Fruit fly (Drosophila melanogaster) whole organism, embryonic: ENCODE results near the gene GILT3.

Experiments
- Ada2b ChIP-seq: fragments of 200-800 bp; sonication (Bioruptor generic); IDR thresholded peaks from 2 replicates; pipeline ENCODE4 v1.3.6; 2022; ENCODE audit warnings: missing biosample characterization, missing genetic modification characterization
- Blimp-1 ChIP-seq: fragments of 200-800 bp; sonication (Bioruptor generic); optimal IDR thresholded peaks from 3 replicates; lab custom pipeline; 2018; ENCODE audit warnings: missing biosample characterization, missing genetic modification characterization, mild to moderate bottlenecking, moderate library complexity, missing genetic modification reagents
- CG10274 ChIP-seq: fragments of 200-800 bp; sonication (Bioruptor generic); optimal IDR thresholded peaks from 3 replicates; lab custom pipeline; 2017; ENCODE audit warnings: missing biosample characterization, mild to moderate bottlenecking, missing genetic modification characterization
- CG12104 ChIP-seq: fragments of 200-800 bp; sonication (Bioruptor generic); optimal IDR thresholded peaks from 3 replicates; lab custom pipeline; 2016; ENCODE audit warnings: missing biosample characterization, missing genetic modification characterization
- CG12942 ChIP-seq: fragments of 200-800 bp; sonication (Bioruptor generic); optimal IDR thresholded peaks from 3 replicates; lab custom pipeline; 2016; ENCODE audit warnings: missing biosample characterization, missing genetic modification characterization
- CG15073 ChIP-seq: fragments of 200-800 bp; sonication (Bioruptor generic); optimal IDR thresholded peaks from 2 replicates; lab custom pipeline; 2016; ENCODE audit warnings: missing biosample characterization, missing genetic modification characterization
- CG15269 ChIP-seq: fragments of 200-800 bp; sonication (Bioruptor generic); optimal IDR thresholded peaks from 2 replicates; lab custom pipeline; 2018; ENCODE audit warnings: missing biosample characterization, mild to moderate bottlenecking, missing genetic modification characterization, moderate library complexity
- CG15514 ChIP-seq: fragments of 200-800 bp; sonication (Bioruptor generic); optimal IDR thresholded peaks from 3 replicates; lab custom pipeline; 2017; ENCODE audit warnings: missing biosample characterization, missing genetic modification characterization, mild to moderate bottlenecking, moderate library complexity, missing genetic modification reagents
- CG15696 ChIP-seq: fragments of 200-800 bp; sonication (Bioruptor generic); optimal IDR thresholded peaks from 2 replicates; lab custom pipeline; 2019; ENCODE audit warnings: missing biosample characterization, mild to moderate bottlenecking, missing genetic modification characterization, moderate library complexity
- CG1603 ChIP-seq: fragments of 200-800 bp; sonication (Bioruptor generic); optimal IDR thresholded peaks from 2 replicates; lab custom pipeline; 2019; ENCODE audit warnings: missing biosample characterization, mild to moderate bottlenecking, missing genetic modification characterization, moderate library complexity
- CG4404 ChIP-seq: fragments of 200-800 bp; sonication (Bioruptor generic); IDR thresholded peaks from 2 replicates; pipeline ENCODE4 v1.3.6; 2022; ENCODE audit warnings: missing biosample characterization, missing genetic modification characterization
- CG4820 ChIP-seq: fragments of 200-800 bp; sonication (Bioruptor generic); optimal IDR thresholded peaks from 3 replicates; lab custom pipeline; 2016; ENCODE audit warnings: missing biosample characterization, missing genetic modification characterization
- CG6272 ChIP-seq: fragments of 200-800 bp; sonication (Bioruptor generic); IDR thresholded peaks from 2 replicates; pipeline ENCODE4 v1.3.6; 2022; ENCODE audit warnings: missing biosample characterization, missing genetic modification characterization
- CG6854 ChIP-seq: fragments of 200-800 bp; sonication (Bioruptor generic); optimal IDR thresholded peaks from 3 replicates; lab custom pipeline; 2017; ENCODE audit warnings: missing biosample characterization, mild to moderate bottlenecking, missing genetic modification characterization
- CG8290 ChIP-seq, 3 experiments: fragments of 200-800 bp; sonication (Bioruptor generic); optimal IDR thresholded peaks; 2 replicates each; lab custom pipeline; 2016 to 2019; ENCODE audit warnings: missing biosample characterization in 3 of 3, missing genetic modification characterization in 3 of 3, mild to moderate bottlenecking in 2 of 3, moderate library complexity in 1 of 3
- CG9817 ChIP-seq: fragments of 200-800 bp; sonication (Bioruptor generic); optimal IDR thresholded peaks from 2 replicates; lab custom pipeline; 2018; ENCODE audit warnings: missing biosample characterization, mild to moderate bottlenecking, missing genetic modification characterization, moderate library complexity
- CkIIα-i1 ChIP-seq: fragments of 200-800 bp; sonication (Bioruptor generic); IDR thresholded peaks from 2 replicates; pipeline ENCODE4 v1.3.6; 2022; ENCODE audit warnings: missing biosample characterization, missing genetic modification characterization
- CoRest ChIP-seq: fragments of 200-800 bp; sonication (Bioruptor generic); optimal IDR thresholded peaks from 3 replicates; lab custom pipeline; 2018; ENCODE audit warnings: missing biosample characterization, mild to moderate bottlenecking, missing genetic modification characterization, moderate library complexity
- Dad ChIP-seq: fragments of 200-800 bp; sonication (Bioruptor generic); optimal IDR thresholded peaks from 3 replicates; lab custom pipeline; 2016; ENCODE audit warnings: missing biosample characterization, missing genetic modification characterization
- Deaf1 ChIP-seq: fragments of 200-800 bp; optimal IDR thresholded peaks from 3 replicates; lab custom pipeline; 2019; ENCODE audit warnings: missing biosample characterization, mild to moderate bottlenecking, missing genetic modification characterization, moderate library complexity
- Dfd ChIP-seq, 2 experiments: fragments of >200 bp; optimal IDR thresholded peaks; 2 replicates each; lab custom pipeline; 2017; ENCODE audit warnings: missing biosample characterization in 2 of 2, missing genetic modification characterization in 2 of 2
- Doc2 ChIP-seq: fragments of 200-800 bp; sonication (Bioruptor generic); IDR thresholded peaks from 2 replicates; pipeline ENCODE4 v1.3.6; 2022; ENCODE audit warnings: missing biosample characterization, missing genetic modification characterization
- E2f1 ChIP-seq: fragments of 200-800 bp; sonication (Bioruptor generic); IDR thresholded peaks from 2 replicates; pipeline ENCODE4 v1.3.6; 2022; ENCODE audit warnings: missing biosample characterization, missing genetic modification characterization
- ERR ChIP-seq: fragments of 200-800 bp; sonication (Bioruptor generic); optimal IDR thresholded peaks from 2 replicates; lab custom pipeline; 2016; ENCODE audit warnings: missing biosample characterization, missing genetic modification characterization
- Fer1 ChIP-seq: fragments of 200-800 bp; sonication (Bioruptor generic); optimal IDR thresholded peaks from 2 replicates; lab custom pipeline; 2017; ENCODE audit warnings: missing biosample characterization, mild to moderate bottlenecking, missing genetic modification characterization
- Gsc ChIP-seq: fragments of 200-800 bp; sonication (Bioruptor generic); IDR thresholded peaks from 2 replicates; pipeline ENCODE4 v1.3.6; 2022; ENCODE audit warnings: missing biosample characterization, missing genetic modification characterization
- Hand ChIP-seq: fragments of 200-800 bp; sonication (Bioruptor generic); optimal IDR thresholded peaks from 2 replicates; lab custom pipeline; 2017; ENCODE audit warnings: mild to moderate bottlenecking, missing biosample characterization, missing genetic modification reagents, missing genetic modification characterization
- Hey ChIP-seq: fragments of 200-800 bp; sonication (Bioruptor generic); optimal IDR thresholded peaks from 3 replicates; lab custom pipeline; 2018; ENCODE audit warnings: missing biosample characterization, mild to moderate bottlenecking, missing genetic modification characterization
- Hmr ChIP-seq: fragments of 200-800 bp; sonication (Bioruptor generic); optimal IDR thresholded peaks from 3 replicates; lab custom pipeline; 2017; ENCODE audit warnings: mild to moderate bottlenecking, missing biosample characterization, missing genetic modification reagents, missing genetic modification characterization
- Mad ChIP-seq: fragments of 200-800 bp; sonication (Bioruptor generic); optimal IDR thresholded peaks from 2 replicates; lab custom pipeline; 2016; ENCODE audit warnings: missing biosample characterization, missing genetic modification characterization
- Med ChIP-seq: fragments of 200-800 bp; sonication (Bioruptor generic); peaks from one replicate; lab custom pipeline; 2016; ENCODE audit warnings: missing biosample characterization, missing genetic modification characterization, mild to moderate bottlenecking, inconsistent platforms, moderate library complexity
- Mes4 ChIP-seq: fragments of 200-800 bp; sonication (Bioruptor generic); optimal IDR thresholded peaks from 2 replicates; lab custom pipeline; 2016; ENCODE audit warnings: missing biosample characterization, missing genetic modification characterization
- Sox100B ChIP-seq: fragments of 200-800 bp; sonication (Bioruptor generic); optimal IDR thresholded peaks from 3 replicates; lab custom pipeline; 2018; ENCODE audit warnings: missing biosample characterization, mild to moderate bottlenecking, missing genetic modification characterization
- Taf1 ChIP-seq: fragments of 200-800 bp; sonication (Bioruptor generic); IDR thresholded peaks from 2 replicates; pipeline ENCODE4 v1.3.6; 2022; ENCODE audit warnings: missing biosample characterization, missing genetic modification characterization
- Xbp1 ChIP-seq: fragments of 200-800 bp; sonication (Bioruptor generic); optimal IDR thresholded peaks from 3 replicates; lab custom pipeline; 2016; ENCODE audit warnings: missing biosample characterization, mild to moderate bottlenecking, missing genetic modification characterization
- Xrp1 ChIP-seq: fragments of 200-800 bp; sonication (Bioruptor generic); IDR thresholded peaks from 2 replicates; pipeline ENCODE4 v1.3.6; 2022; ENCODE audit warnings: missing biosample characterization, missing genetic modification characterization
- ac ChIP-seq: fragments of 200-800 bp; sonication (Bioruptor generic); optimal IDR thresholded peaks from 3 replicates; lab custom pipeline; 2017; ENCODE audit warnings: missing biosample characterization, mild to moderate bottlenecking, missing genetic modification characterization
- az2 ChIP-seq: fragments of 200-800 bp; sonication (Bioruptor generic); optimal IDR thresholded peaks from 3 replicates; lab custom pipeline; 2016; ENCODE audit warnings: missing biosample characterization, missing genetic modification characterization
- dmrt99B ChIP-seq: fragments of 200-800 bp; sonication (Bioruptor generic); optimal IDR thresholded peaks from 2 replicates; lab custom pipeline; 2018; ENCODE audit warnings: missing biosample characterization, mild to moderate bottlenecking, missing genetic modification characterization, moderate library complexity
- esg ChIP-seq: fragments of 200-800 bp; sonication (Bioruptor generic); conservative IDR thresholded peaks from 2 replicates; pipeline ENCODE4 v1.3.6; 2022; ENCODE audit warnings: missing biosample characterization, missing genetic modification characterization
- ewg ChIP-seq: fragments of 200-800 bp; sonication (Bioruptor generic); optimal IDR thresholded peaks from 3 replicates; lab custom pipeline; 2017; ENCODE audit warnings: mild to moderate bottlenecking, missing biosample characterization, missing genetic modification reagents, missing genetic modification characterization
- ftz-f1 ChIP-seq: fragments of 200-800 bp; sonication (Bioruptor generic); optimal IDR thresholded peaks from 2 replicates; lab custom pipeline; 2016; ENCODE audit warnings: missing biosample characterization, missing genetic modification characterization
- her ChIP-seq: fragments of 200-800 bp; sonication (Bioruptor generic); optimal IDR thresholded peaks from 2 replicates; lab custom pipeline; 2016; ENCODE audit warnings: missing biosample characterization, missing genetic modification characterization
- kay ChIP-seq: fragments of 200-800 bp; sonication (Bioruptor generic); optimal IDR thresholded peaks from 2 replicates; lab custom pipeline; 2016; ENCODE audit warnings: missing biosample characterization, missing genetic modification characterization
- lbe ChIP-seq: fragments of 200-800 bp; sonication (Bioruptor generic); optimal IDR thresholded peaks from 2 replicates; lab custom pipeline; 2016; ENCODE audit warnings: missing biosample characterization, mild to moderate bottlenecking, missing genetic modification characterization
- lmd ChIP-seq: fragments of 200-800 bp; sonication (Bioruptor generic); IDR thresholded peaks from 2 replicates; pipeline ENCODE4 v1.3.6; 2022; ENCODE audit warnings: missing biosample characterization, missing genetic modification characterization
- oc ChIP-seq: fragments of 200-800 bp; sonication (Bioruptor generic); optimal IDR thresholded peaks from 2 replicates; lab custom pipeline; 2018; ENCODE audit warnings: missing biosample characterization, mild to moderate bottlenecking, missing genetic modification characterization, moderate library complexity
- sim ChIP-seq: fragments of 200-800 bp; sonication (Bioruptor generic); IDR thresholded peaks from 2 replicates; pipeline ENCODE4 v1.3.6; 2022; ENCODE audit warnings: missing biosample characterization, missing genetic modification characterization
- sug ChIP-seq: fragments of 200-800 bp; optimal IDR thresholded peaks from 2 replicates; lab custom pipeline; 2019; ENCODE audit warnings: missing biosample characterization, mild to moderate bottlenecking, missing genetic modification characterization, moderate library complexity
- tio ChIP-seq: fragments of 200-800 bp; sonication (Bioruptor generic); optimal IDR thresholded peaks from 2 replicates; lab custom pipeline; 2017; ENCODE audit warnings: missing biosample characterization, missing genetic modification characterization, inconsistent platforms
- unpg ChIP-seq: fragments of 200-800 bp; sonication (Bioruptor generic); optimal IDR thresholded peaks from 3 replicates; lab custom pipeline; 2018; ENCODE audit warnings: missing biosample characterization, mild to moderate bottlenecking, missing genetic modification characterization, moderate library complexity

GILT3 gene

DNA sequence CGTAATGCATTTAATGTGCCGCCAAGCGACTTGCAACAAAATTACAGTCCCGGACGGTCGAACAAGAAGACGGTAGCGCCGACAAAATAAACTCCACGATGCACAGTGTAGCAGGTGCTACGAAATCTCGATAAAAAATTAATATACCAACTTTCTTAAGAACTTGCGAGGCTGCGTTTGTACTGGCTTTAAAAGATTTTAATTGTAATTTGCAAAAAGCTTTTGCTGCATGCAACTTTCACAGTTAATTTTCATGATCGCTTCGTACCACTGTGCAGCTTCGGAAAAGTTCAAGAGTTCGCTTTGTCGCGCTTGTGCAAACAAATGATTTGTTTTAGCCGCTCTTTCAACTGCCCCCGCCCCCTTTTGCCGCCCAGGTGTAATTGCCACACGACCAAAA lies 31.0 kb upstream of the GILT3 start (continued):
- TF ChIP-seq Deaf1 (tag; lab: Kevin White, UChicago), result peak; percentile 29
- TF ChIP-seq Blimp-1, result peak; percentile 79
- peak; percentile 44 for TF ChIP-seq CG12942
- no peak for TF ChIP-seq ac
- TF ChIP-seq Mes4 (GFP tag; lab: Kevin White, UChicago), result peak; percentile 38
- no peak for TF ChIP-seq Taf1 (GFP tag; lab: Robert Waterston, UW)
- TF ChIP-seq CG9817 (tag; lab: Kevin White, UChicago), result peak; percentile 36
- TF ChIP-seq Med (GFP tag; lab: Kevin White, UChicago), result peak; percentile 96
- TF ChIP-seq tio (GFP tag; lab: Kevin White, UChicago), result peak; percentile 56
- peak; percentile 62 for TF ChIP-seq Hmr (GFP tag; lab: Kevin White, UChicago)
- TF ChIP-seq Dad (GFP tag; lab: Kevin White, UChicago), result peak; percentile 64
- peak; percentile 51 for TF ChIP-seq Mad (GFP tag; lab: Kevin White, UChicago)
- peak; percentile 77 for TF ChIP-seq E2f1 (GFP tag; lab: Robert Waterston, UW)
- TF ChIP-seq CG15073, result no peak
- no peak for TF ChIP-seq CkIIα-i1 (GFP tag; lab: Robert Waterston, UW)
- no peak for TF ChIP-seq CG15696 (tag; lab: Kevin White, UChicago)
- TF ChIP-seq Hey (tag; lab: Kevin White, UChicago), result no peak
- peak; percentile 79 for TF ChIP-seq Xbp1 (GFP tag; lab: Kevin White, UChicago)
- peak; percentile 65 for TF ChIP-seq oc (tag; lab: Kevin White, UChicago)
- TF ChIP-seq CG6854, result no peak
- TF ChIP-seq lbe (GFP tag; lab: Kevin White, UChicago), result no peak
- peak; percentile 31 for TF ChIP-seq ERR
- TF ChIP-seq CoRest (tag; lab: Kevin White, UChicago), result peak; percentile 60
- peak; percentile 68; the same call in 1 of the 2 replicates for TF ChIP-seq Gsc (GFP tag; lab: Robert Waterston, UW)
- peak; percentile 36 for TF ChIP-seq Hand (GFP tag; lab: Kevin White, UChicago)
- TF ChIP-seq CG15269 (tag; lab: Kevin White, UChicago), result peak; percentile 75
- TF ChIP-seq Xrp1 (GFP tag; lab: Robert Waterston, UW), result peak; percentile 88
- TF ChIP-seq CG1603, result peak; percentile 76
- TF ChIP-seq lmd (GFP tag; lab: Robert Waterston, UW), result peak; percentile 78
- TF ChIP-seq unpg (GFP tag; lab: Kevin White, UChicago), result peak; percentile 78
- TF ChIP-seq Sox100B, result peak; percentile 70
- no peak for TF ChIP-seq CG8290 (GFP tag; optimal IDR thresholded peaks at IDR 0.05; lab: Kevin White, UChicago)
- TF ChIP-seq CG8290 (tag; optimal IDR thresholded peaks at IDR 0.05; lab: Kevin White, UChicago), result peak in 1 of 2 experiments; percentile 17
- 0 out of 2 replicates have a peak, but pooled peaks have one; percentile 24 for TF ChIP-seq sim
- TF ChIP-seq Doc2 (GFP tag; lab: Robert Waterston, UW), result no peak
- TF ChIP-seq Ada2b (GFP tag; lab: Robert Waterston, UW), result peak; percentile 86
- peak; percentile 75 for TF ChIP-seq esg (GFP tag; lab: Robert Waterston, UW)
- TF ChIP-seq CG12104 (GFP tag; lab: Kevin White, UChicago), result peak; percentile 41
- no peak for TF ChIP-seq sug
- TF ChIP-seq Fer1 (GFP tag; lab: Kevin White, UChicago), result peak; percentile 60
- peak; percentile 42 for TF ChIP-seq CG15514
- peak; percentile 23 for TF ChIP-seq CG10274 (GFP tag; lab: Kevin White, UChicago)
- no peak for TF ChIP-seq kay
- TF ChIP-seq Dfd (GFP tag; optimal IDR thresholded peaks at IDR 0.05; lab: Kevin White, UChicago), result no peak
- peak; percentile 51 for TF ChIP-seq CG4404
- TF ChIP-seq dmrt99B (tag; lab: Kevin White, UChicago), result peak; percentile 86
- TF ChIP-seq her (GFP tag; lab: Kevin White, UChicago), result peak; percentile 42
- peak; percentile 63 for TF ChIP-seq ewg (GFP tag; lab: Kevin White, UChicago)
- no peak for TF ChIP-seq ftz-f1
- peak; percentile 80 for TF ChIP-seq az2 (GFP tag; lab: Kevin White, UChicago)
- TF ChIP-seq CG6272 (GFP tag; lab: Robert Waterston, UW), result peak; percentile 55; the same call in 1 of the 2 replicates
- peak; percentile 72 for TF ChIP-seq CG4820
